Fruit fly (Drosophila melanogaster) whole organism, wandering third instar larva: ENCODE measurements around the gene Arp1.

ENCODE experiments used
- Abd-B ChIP-seq: fragments of >200 bp; optimal IDR thresholded peaks from 2 replicates; lab custom pipeline; 2017; ENCODE audit warnings: missing biosample characterization, missing genetic modification characterization
- CG32264 ChIP-seq: fragments of 200-800 bp; sonication (Bioruptor generic); optimal IDR thresholded peaks from 2 replicates; lab custom pipeline; 2016; ENCODE audit warnings: missing biosample characterization, missing genetic modification characterization
- br ChIP-seq: fragments of 200-800 bp; sonication (Bioruptor generic); optimal IDR thresholded peaks from 2 replicates; lab custom pipeline; 2016; ENCODE audit warnings: missing biosample characterization, missing genetic modification characterization
- pan ChIP-seq: fragments of >200 bp; optimal IDR thresholded peaks from 2 replicates; lab custom pipeline; 2017
- psq ChIP-seq: fragments of 200-800 bp; sonication (Bioruptor generic); optimal IDR thresholded peaks from 3 replicates; lab custom pipeline; 2017; ENCODE audit warnings: missing biosample characterization, mild to moderate bottlenecking, missing genetic modification characterization, moderate library complexity
- rgr ChIP-seq: fragments of 200-800 bp; sonication (Bioruptor generic); optimal IDR thresholded peaks from 3 replicates; lab custom pipeline; 2016; ENCODE audit warnings: missing biosample characterization, mild to moderate bottlenecking, missing genetic modification characterization
- sage ChIP-seq: fragments of 200-800 bp; sonication (Bioruptor generic); optimal IDR thresholded peaks from 2 replicates; lab custom pipeline; 2016; ENCODE audit warnings: missing biosample characterization, mild to moderate bottlenecking, missing genetic modification characterization

dm6 chr3R:12700454-12700853, 8.9 kb downstream of the Arp1 start:
- TF ChIP-seq CG32264 = no peak
- TF ChIP-seq rgr (GFP tag; lab: Kevin White, UChicago) = no peak
- TF ChIP-seq Abd-B (GFP tag; lab: Kevin White, UChicago) = no peak
- TF ChIP-seq sage = no peak
- no peak for TF ChIP-seq pan (lab: Kevin White, UChicago)
- TF ChIP-seq psq (GFP tag; lab: Kevin White, UChicago) = no peak
- no peak for TF ChIP-seq br (GFP tag; lab: Kevin White, UChicago)
